Fruit fly (Drosophila melanogaster) whole organism, pupa: ENCODE data around the gene CG8292.

Experiments
- CG10348 ChIP-seq: fragments of 200-800 bp; sonication (Bioruptor generic); IDR thresholded peaks from 2 replicates; pipeline ENCODE4 v1.3.6; 2022; ENCODE audit warnings: missing biosample characterization, missing genetic modification characterization
- CG12605 ChIP-seq: fragments of 200-800 bp; sonication (Bioruptor generic); IDR thresholded peaks from 2 replicates; pipeline ENCODE4 v1.3.6; 2022; ENCODE audit warnings: missing biosample characterization, missing genetic modification characterization
- CG13204 ChIP-seq: fragments of 200-800 bp; sonication (Bioruptor generic); optimal IDR thresholded peaks from 2 replicates; lab custom pipeline; 2018; ENCODE audit warnings: missing biosample characterization, mild to moderate bottlenecking, missing genetic modification characterization, moderate library complexity
- CG14655 ChIP-seq: fragments of 200-800 bp; sonication (Bioruptor generic); optimal IDR thresholded peaks from 3 replicates; lab custom pipeline; 2017; ENCODE audit warnings: mild to moderate bottlenecking, missing biosample characterization, missing genetic modification reagents, missing genetic modification characterization
- CG15710 ChIP-seq: fragments of 200-800 bp; sonication (Bioruptor generic); optimal IDR thresholded peaks from 2 replicates; lab custom pipeline; 2018; ENCODE audit warnings: missing biosample characterization, mild to moderate bottlenecking, missing genetic modification characterization, moderate library complexity
- CG17806 ChIP-seq: fragments of 200-800 bp; sonication (Bioruptor generic); optimal IDR thresholded peaks from 2 replicates; lab custom pipeline; 2018; ENCODE audit warnings: missing biosample characterization, mild to moderate bottlenecking, missing genetic modification characterization, moderate library complexity
- CG32121 ChIP-seq: fragments of 200-800 bp; sonication (Bioruptor generic); IDR thresholded peaks from 2 replicates; pipeline ENCODE4 v1.3.6; 2022; ENCODE audit warnings: missing biosample characterization, missing genetic modification characterization
- CG34367 ChIP-seq: fragments of 200-800 bp; sonication (Bioruptor generic); optimal IDR thresholded peaks from 2 replicates; lab custom pipeline; 2018; ENCODE audit warnings: missing biosample characterization, mild to moderate bottlenecking, missing genetic modification characterization
- CG4496 ChIP-seq: fragments of 200-800 bp; sonication (Bioruptor generic); IDR thresholded peaks from 3 replicates; pipeline ENCODE4 v1.3.6; 2022; ENCODE audit warnings: missing biosample characterization, missing genetic modification characterization
- CG8159 ChIP-seq: fragments of 200-800 bp; sonication (Bioruptor generic); optimal IDR thresholded peaks from 3 replicates; lab custom pipeline; 2018; ENCODE audit warnings: missing biosample characterization, mild to moderate bottlenecking, missing genetic modification characterization, moderate library complexity
- CG8301 ChIP-seq: fragments of 200-800 bp; sonication (Bioruptor generic); optimal IDR thresholded peaks from 2 replicates; lab custom pipeline; 2018; ENCODE audit warnings: missing biosample characterization, mild to moderate bottlenecking, missing genetic modification characterization
- CG9948 ChIP-seq: fragments of 200-800 bp; sonication (Bioruptor generic); optimal IDR thresholded peaks from 2 replicates; lab custom pipeline; 2018; ENCODE audit warnings: missing biosample characterization, mild to moderate bottlenecking, missing genetic modification characterization, moderate library complexity
- D1 ChIP-seq: fragments of 200-800 bp; sonication (Bioruptor generic); optimal IDR thresholded peaks from 2 replicates; lab custom pipeline; 2018; ENCODE audit warnings: missing biosample characterization, mild to moderate bottlenecking, missing genetic modification characterization, moderate library complexity
- EcR ChIP-seq: fragments of 200-800 bp; sonication (Bioruptor generic); optimal IDR thresholded peaks from 3 replicates; lab custom pipeline; 2019; ENCODE audit warnings: missing biosample characterization, missing genetic modification characterization, mild to moderate bottlenecking, moderate library complexity, missing genetic modification reagents
- Ets98B ChIP-seq: fragments of 200-800 bp; sonication (Bioruptor generic); IDR thresholded peaks from 2 replicates; pipeline ENCODE4 v1.3.6; 2022; ENCODE audit warnings: missing biosample characterization, missing genetic modification characterization
- Pif1A ChIP-seq: fragments of 200-800 bp; sonication (Bioruptor generic); optimal IDR thresholded peaks from 3 replicates; lab custom pipeline; 2016; ENCODE audit warnings: missing biosample characterization, missing genetic modification characterization
- Pif1B ChIP-seq: fragments of 200-800 bp; sonication (Bioruptor generic); optimal IDR thresholded peaks from 3 replicates; lab custom pipeline; 2016; ENCODE audit warnings: missing biosample characterization, missing genetic modification characterization
- Snoo ChIP-seq: fragments of 200-800 bp; sonication (Bioruptor generic); optimal IDR thresholded peaks from 3 replicates; lab custom pipeline; 2017; ENCODE audit warnings: missing biosample characterization, mild to moderate bottlenecking, missing genetic modification characterization, inconsistent platforms
- fd96Ca ChIP-seq: fragments of 200-800 bp; sonication (Bioruptor generic); IDR thresholded peaks from 3 replicates; pipeline ENCODE4 v1.3.6; 2022; ENCODE audit warnings: missing biosample characterization, missing genetic modification characterization
- gl ChIP-seq: fragments of 200-800 bp; sonication (Bioruptor generic); optimal IDR thresholded peaks from 2 replicates; lab custom pipeline; 2018; ENCODE audit warnings: missing biosample characterization, mild to moderate bottlenecking, missing genetic modification characterization
- rn ChIP-seq: fragments of 200-800 bp; sonication (Bioruptor generic); IDR thresholded peaks from 2 replicates; pipeline ENCODE4 v1.3.6; 2022; ENCODE audit warnings: missing biosample characterization, missing genetic modification characterization

CG8292 gene

DNA sequence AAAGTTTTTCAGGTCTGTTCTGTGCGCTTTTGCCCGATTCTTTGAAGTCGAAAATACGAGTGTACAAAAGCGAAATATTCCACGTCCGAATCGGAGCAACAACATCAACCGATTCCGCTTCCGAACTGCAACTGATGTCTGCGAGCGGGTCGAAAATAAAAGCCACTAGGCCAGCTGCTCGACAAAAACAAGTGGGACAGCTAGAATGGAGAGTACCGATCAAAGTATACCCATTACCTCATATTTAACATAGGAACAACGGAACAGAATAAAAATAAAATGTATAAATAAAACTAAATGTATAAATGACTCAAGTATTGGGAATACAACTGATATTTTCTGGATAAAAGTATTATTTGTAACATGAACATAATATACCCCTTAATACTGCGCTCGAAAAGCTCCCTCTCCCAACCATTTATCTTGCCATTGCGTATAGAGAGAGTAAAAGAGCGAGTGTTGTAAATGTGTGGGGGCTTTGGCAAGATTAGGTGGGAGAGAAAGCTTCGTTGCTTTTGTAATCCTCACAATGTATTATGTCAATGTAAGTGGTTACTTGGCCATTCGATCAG is 12.7 kb downstream of the CG8292 start, which contains the start of gene SLC5A11:
TSS of gene SLC5A11 (minus strand) at position 137 of the 572 bp plus-strand sequence.
- TF ChIP-seq fd96Ca (GFP tag; lab: Robert Waterston, UW) (peak; percentile 87), Pif1B (GFP tag; lab: Kevin White, UChicago) (peak; percentile 100), Snoo (peak; percentile 99), CG12605 (GFP tag; lab: Robert Waterston, UW) (peak; percentile 96), Pif1A (GFP tag; lab: Kevin White, UChicago) (peak; percentile 78), CG32121 (GFP tag; lab: Robert Waterston, UW) (peak; percentile 98), CG9948 (tag; lab: Kevin White, UChicago) (peak; percentile 90), CG15710 (tag; lab: Kevin White, UChicago) (peak; percentile 94), CG8159 (tag; lab: Kevin White, UChicago) (peak; percentile 96), rn (GFP tag; lab: Robert Waterston, UW) (peak; percentile 89), CG4496 (GFP tag; lab: Robert Waterston, UW) (peak; percentile 97), CG17806 (tag; lab: Kevin White, UChicago) (peak; percentile 94), CG34367 (peak; percentile 83), gl (peak; percentile 81), CG14655 (GFP tag; lab: Kevin White, UChicago) (peak; percentile 94), CG13204 (GFP tag; lab: Kevin White, UChicago) (peak; percentile 70), D1 (peak; percentile 95), CG10348 (GFP tag; lab: Robert Waterston, UW) (peak; percentile 92), CG8301 (tag; lab: Kevin White, UChicago) (peak; percentile 94), Ets98B (peak; percentile 97), EcR (GFP tag; lab: Kevin White, UChicago) (peak; percentile 52)
- TF ChIP-seq, all 21 proteins: peak for 21

DNA sequence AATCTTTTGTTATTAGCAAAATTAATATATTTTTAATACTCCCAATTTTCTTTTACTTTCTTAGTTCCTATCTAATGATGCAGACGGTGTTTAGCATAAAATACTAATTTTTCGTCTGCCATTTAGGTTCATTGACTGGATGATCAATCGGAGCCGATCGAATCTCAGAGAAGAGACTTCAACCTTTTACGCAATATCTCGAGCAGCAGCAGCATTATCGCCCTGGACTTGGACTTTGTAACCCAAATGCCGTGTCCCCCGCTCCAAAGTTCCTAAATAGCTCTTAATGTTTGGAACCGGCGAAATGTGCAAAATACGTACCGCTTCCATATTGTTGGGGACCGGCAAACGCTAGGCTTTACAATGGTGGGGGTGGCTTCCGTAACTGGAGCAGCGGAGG is 13.5 kb downstream of the CG8292 start:
- TF ChIP-seq CG17806 (tag; lab: Kevin White, UChicago) (no peak), gl (peak; percentile 10), CG8159 (tag; lab: Kevin White, UChicago) (no peak), Pif1A (GFP tag; lab: Kevin White, UChicago) (no peak)

DNA sequence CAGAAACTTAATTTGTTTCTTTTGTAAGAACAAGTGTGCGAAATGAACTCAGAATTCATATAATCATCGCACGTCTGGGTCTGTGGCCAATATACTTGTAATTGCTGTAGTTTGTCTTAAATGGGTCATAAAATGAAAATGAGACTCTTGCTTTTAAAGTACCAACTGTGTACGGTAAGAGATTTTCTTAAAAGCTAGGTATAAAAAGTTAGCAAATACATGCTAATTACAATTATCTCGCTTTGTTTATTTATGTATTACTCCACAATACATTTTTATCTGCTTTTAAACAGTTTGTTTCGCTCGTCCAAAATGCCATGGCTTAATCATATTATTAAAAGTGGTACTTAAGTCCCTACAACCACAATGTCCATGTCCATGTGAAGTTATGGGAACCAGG is 14.1 kb downstream of the CG8292 start:
- TF ChIP-seq Ets98B, result no peak
- TF ChIP-seq CG13204 (GFP tag; lab: Kevin White, UChicago), result no peak
- no peak for TF ChIP-seq Pif1B (GFP tag; lab: Kevin White, UChicago)
- no peak for TF ChIP-seq CG14655 (GFP tag; lab: Kevin White, UChicago)
- no peak for TF ChIP-seq CG32121 (GFP tag; lab: Robert Waterston, UW)
- TF ChIP-seq rn (GFP tag; lab: Robert Waterston, UW), result no peak
- no peak for TF ChIP-seq CG15710 (tag; lab: Kevin White, UChicago)
- TF ChIP-seq CG10348 (GFP tag; lab: Robert Waterston, UW), result no peak
- TF ChIP-seq fd96Ca (GFP tag; lab: Robert Waterston, UW), result no peak
- no peak for TF ChIP-seq CG17806 (tag; lab: Kevin White, UChicago)
- TF ChIP-seq EcR (GFP tag; lab: Kevin White, UChicago), result no peak
- TF ChIP-seq CG8159 (tag; lab: Kevin White, UChicago), result no peak
- no peak for TF ChIP-seq Pif1A (GFP tag; lab: Kevin White, UChicago)
- TF ChIP-seq CG8301 (tag; lab: Kevin White, UChicago), result no peak

DNA sequence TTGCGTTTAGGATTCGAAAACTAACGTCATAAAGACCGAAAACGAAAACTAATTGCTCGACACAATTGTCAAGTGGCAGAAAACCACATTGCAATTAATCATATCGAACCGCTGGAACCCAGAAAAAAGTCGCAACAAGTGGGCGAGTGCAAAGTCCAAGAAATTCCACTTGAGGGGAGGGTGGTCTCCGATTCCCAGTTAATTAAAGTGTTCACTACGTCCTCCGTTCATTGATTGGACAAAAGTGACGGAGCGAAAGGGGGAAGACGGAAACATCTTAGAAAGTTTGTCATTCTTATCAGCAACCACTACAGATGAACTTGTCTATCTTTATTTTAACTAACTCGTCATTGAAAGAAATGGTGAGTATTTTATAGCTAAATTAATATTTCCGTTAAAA is 15.2 kb downstream of the CG8292 start:
- TF ChIP-seq gl (peak; percentile 21), CG8159 (tag; lab: Kevin White, UChicago) (no peak), Snoo (no peak), CG15710 (tag; lab: Kevin White, UChicago) (no peak), CG12605 (GFP tag; lab: Robert Waterston, UW) (0 out of 2 replicates have a peak, but pooled peaks have one; percentile 30), CG14655 (GFP tag; lab: Kevin White, UChicago) (no peak), rn (GFP tag; lab: Robert Waterston, UW) (no peak), CG4496 (GFP tag; lab: Robert Waterston, UW) (0 out of 3 replicates have a peak, but pooled peaks have one; percentile 36)

DNA sequence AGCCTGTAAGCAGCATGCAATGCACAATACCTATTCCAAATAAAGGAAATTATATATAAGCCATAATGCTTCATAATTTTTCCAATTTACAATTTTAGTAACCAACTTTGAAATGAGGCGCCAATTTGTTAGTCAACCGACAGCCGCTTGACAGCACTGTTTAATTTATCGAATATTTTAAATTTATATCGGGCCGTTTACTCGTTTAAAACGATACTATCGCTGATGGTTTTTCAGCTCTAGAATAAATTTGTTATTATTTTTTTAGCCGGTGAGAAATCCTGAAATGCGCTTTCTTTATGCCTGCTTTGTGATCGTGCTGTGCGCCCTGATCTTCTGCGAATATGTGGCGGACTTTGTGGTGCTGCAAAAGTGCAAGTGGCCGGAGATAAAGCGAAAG is 19.1 kb downstream of the CG8292 start, which contains the start of gene PGAP5:
TSS of gene PGAP5 (plus strand) at position 126 of the 400 bp plus-strand sequence.
- TF ChIP-seq CG17806 (tag; lab: Kevin White, UChicago), result no peak
- no peak for TF ChIP-seq D1
- no peak for TF ChIP-seq CG13204 (GFP tag; lab: Kevin White, UChicago)
- no peak for TF ChIP-seq CG32121 (GFP tag; lab: Robert Waterston, UW)
- TF ChIP-seq CG15710 (tag; lab: Kevin White, UChicago), result no peak
- no peak for TF ChIP-seq gl
- no peak for TF ChIP-seq rn (GFP tag; lab: Robert Waterston, UW)
- no peak for TF ChIP-seq fd96Ca (GFP tag; lab: Robert Waterston, UW)
- no peak for TF ChIP-seq Pif1B (GFP tag; lab: Kevin White, UChicago)
- TF ChIP-seq Pif1A (GFP tag; lab: Kevin White, UChicago), result no peak
- no peak for TF ChIP-seq Ets98B
- no peak for TF ChIP-seq EcR (GFP tag; lab: Kevin White, UChicago)
- no peak for TF ChIP-seq CG8301 (tag; lab: Kevin White, UChicago)
